Fruit fly (Drosophila melanogaster): Measurements from ENCODE around the gene CG18599.
A peak's percentile ranks its signal among the peaks of the same experiment; 100 is the strongest.

The CG18599 gene

DNA sequence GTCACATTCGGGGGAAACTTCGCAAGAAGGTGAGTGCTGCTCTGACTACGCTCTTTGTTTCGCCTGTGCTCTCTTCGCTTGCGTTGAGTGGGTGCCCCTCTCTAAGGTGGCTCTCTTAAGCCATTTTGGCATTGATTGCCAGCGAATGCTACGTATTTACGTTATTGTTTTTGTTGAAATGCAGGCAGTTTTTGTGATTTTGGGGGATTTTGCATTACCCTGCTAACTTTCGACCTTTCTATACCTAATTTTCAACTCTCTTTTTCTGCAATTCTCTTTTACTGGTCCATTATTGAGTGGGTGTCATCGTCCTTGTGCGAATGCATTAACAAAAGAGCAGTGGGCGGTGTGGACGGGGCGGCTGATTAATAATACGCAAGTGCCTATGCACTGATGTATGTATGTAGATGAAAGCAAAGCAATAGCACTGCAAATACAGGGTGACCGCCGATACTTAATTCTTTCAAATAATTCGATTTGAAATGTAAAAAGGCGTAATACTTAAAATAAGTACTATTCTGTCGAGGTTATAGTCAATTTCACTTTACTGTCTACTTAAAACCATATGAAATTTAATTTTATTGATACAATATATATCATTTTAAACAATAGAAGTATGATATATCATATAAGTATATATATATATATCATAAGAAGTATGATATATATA is 7.7 kb downstream of the CG18599 start:
- TF ChIP-seq tai (GFP tag; optimal IDR thresholded peaks at IDR 0.05) = no peak
- TF ChIP-seq foxo (GFP tag; optimal IDR thresholded peaks at IDR 0.05) = peak in 1 of 2 experiments; percentile 42
- no peak for TF ChIP-seq Hr78 (GFP tag; optimal IDR thresholded peaks at IDR 0.05)
- no peak for TF ChIP-seq usp (GFP tag; optimal IDR thresholded peaks at IDR 0.05)
- peak; percentile 92 for TF ChIP-seq Dif (GFP tag; optimal IDR thresholded peaks at IDR 0.05; ENCODE audit: partially characterized antibody)
- TF ChIP-seq sv (GFP tag; optimal IDR thresholded peaks at IDR 0.05) = no peak
- no peak for TF ChIP-seq jim (GFP tag; optimal IDR thresholded peaks at IDR 0.05)
- no peak for TF ChIP-seq fru (GFP tag; optimal IDR thresholded peaks at IDR 0.05)
- no peak for TF ChIP-seq GATAd (GFP tag; optimal IDR thresholded peaks at IDR 0.05)
- TF ChIP-seq dl (GFP tag; optimal IDR thresholded peaks at IDR 0.05; ENCODE audit: insufficient read depth in 1 of 2, partially characterized antibody in 2 of 2) = peak; percentile 79 to 92
- TF ChIP-seq Rel (GFP tag; optimal IDR thresholded peaks at IDR 0.05) = peak; percentile 35
- peak; percentile 96 for TF ChIP-seq Rel (tag; optimal IDR thresholded peaks at IDR 0.05)
- TF ChIP-seq rgr (GFP tag; optimal IDR thresholded peaks at IDR 0.05) = peak; percentile 10
- TF ChIP-seq brk (GFP tag; optimal IDR thresholded peaks at IDR 0.05) = no peak
- no peak for TF ChIP-seq Abd-B (GFP tag; optimal IDR thresholded peaks at IDR 0.05)
- TF ChIP-seq dsf (GFP tag; optimal IDR thresholded peaks at IDR 0.05; ENCODE audit: borderline replicate concordance) = no peak
- TF ChIP-seq pan (optimal IDR thresholded peaks at IDR 0.05) = no peak
- TF ChIP-seq dmrt93B (GFP tag; optimal IDR thresholded peaks at IDR 0.05) = no peak
- TF ChIP-seq ey (GFP tag; optimal IDR thresholded peaks at IDR 0.05) = no peak
- TF ChIP-seq sage (GFP tag; optimal IDR thresholded peaks at IDR 0.05) = peak; percentile 30
- TF ChIP-seq br (GFP tag; optimal IDR thresholded peaks at IDR 0.05) = no peak
- no peak for TF ChIP-seq h (GFP tag; optimal IDR thresholded peaks at IDR 0.05)
- no peak for TF ChIP-seq N (GFP tag; optimal IDR thresholded peaks at IDR 0.05)
- no peak for TF ChIP-seq Hr83 (GFP tag; optimal IDR thresholded peaks at IDR 0.05; ENCODE audit: poor library complexity, severe bottlenecking)
- peak; percentile 19 for TF ChIP-seq HLH106 (tag; optimal IDR thresholded peaks at IDR 0.05)
- no peak for TF ChIP-seq Jra (GFP tag; optimal IDR thresholded peaks at IDR 0.05)
- TF ChIP-seq OdsH (GFP tag; optimal IDR thresholded peaks at IDR 0.05) = no peak
- no peak for TF ChIP-seq Myc (optimal IDR thresholded peaks at IDR 0.05)
- no peak for TF ChIP-seq CG9705 (GFP tag; optimal IDR thresholded peaks at IDR 0.05)
- TF ChIP-seq Vsx2 (GFP tag; optimal IDR thresholded peaks at IDR 0.05; ENCODE audit: partially characterized antibody) = no peak
- TF ChIP-seq Sp1 (GFP tag; optimal IDR thresholded peaks at IDR 0.05) = no peak
- TF ChIP-seq Hnf4 (GFP tag; optimal IDR thresholded peaks at IDR 0.05) = no peak
- TF ChIP-seq psq (GFP tag; optimal IDR thresholded peaks at IDR 0.05) = peak; percentile 38
- no peak for TF ChIP-seq Dfd (GFP tag; optimal IDR thresholded peaks at IDR 0.05)
- TF ChIP-seq CrebA (GFP tag; optimal IDR thresholded peaks at IDR 0.05; ENCODE audit: borderline replicate concordance) = no peak
- TF ChIP-seq CG32264 (GFP tag; optimal IDR thresholded peaks at IDR 0.05) = no peak
- TF ChIP-seq woc (GFP tag; optimal IDR thresholded peaks at IDR 0.05) = no peak
- no peak for TF ChIP-seq lola (GFP tag; optimal IDR thresholded peaks at IDR 0.05)
- no peak for TF ChIP-seq Mio (GFP tag; optimal IDR thresholded peaks at IDR 0.05)

DNA sequence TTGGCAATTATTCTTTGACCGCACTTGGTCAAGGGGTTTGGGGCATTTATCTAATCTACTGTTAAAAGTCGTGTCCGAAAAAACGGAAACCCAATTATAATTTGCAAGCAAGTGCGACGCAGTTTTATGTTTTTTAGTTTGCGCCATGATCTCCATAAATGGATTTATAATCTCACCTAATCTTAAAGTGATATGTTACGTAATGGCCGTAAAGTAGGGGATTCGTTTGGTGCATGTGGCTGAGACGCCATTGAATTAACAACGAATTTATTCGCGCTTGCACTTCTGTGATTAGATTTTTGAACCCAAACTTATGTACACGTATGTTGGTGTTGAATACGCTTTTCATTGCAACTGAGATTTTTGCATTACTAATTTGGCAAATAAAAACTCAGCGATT is 9.1 kb downstream of the CG18599 start:
- TF ChIP-seq OdsH (GFP tag; optimal IDR thresholded peaks at IDR 0.05) = no peak
- TF ChIP-seq Dif (GFP tag; optimal IDR thresholded peaks at IDR 0.05; ENCODE audit: partially characterized antibody) = no peak
- TF ChIP-seq ey (GFP tag; optimal IDR thresholded peaks at IDR 0.05) = no peak

DNA sequence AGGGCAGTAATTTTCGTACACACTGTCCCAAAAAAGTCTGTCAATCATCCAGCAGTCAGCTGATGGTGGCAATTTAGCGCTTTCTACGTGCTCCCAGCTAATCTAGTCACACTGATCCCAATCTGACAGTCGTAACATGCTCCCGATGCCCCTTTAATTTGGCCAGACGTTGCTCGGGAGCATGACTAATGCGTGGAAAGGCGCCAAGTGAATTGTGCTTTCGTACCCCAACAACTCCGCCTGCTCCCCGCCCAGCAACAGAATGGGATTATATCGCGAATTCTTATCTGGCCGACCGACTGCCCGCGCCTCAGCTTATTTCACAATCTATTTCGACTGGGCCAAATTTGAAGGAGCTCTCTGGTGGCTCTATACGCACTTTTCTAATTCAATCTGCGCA is 9.8 kb downstream of the CG18599 start:
- TF ChIP-seq sage (GFP tag; optimal IDR thresholded peaks at IDR 0.05) = no peak
- TF ChIP-seq psq (GFP tag; optimal IDR thresholded peaks at IDR 0.05) = no peak
- TF ChIP-seq OdsH (GFP tag; optimal IDR thresholded peaks at IDR 0.05) = no peak
- TF ChIP-seq h (GFP tag; optimal IDR thresholded peaks at IDR 0.05) = peak; percentile 79
- TF ChIP-seq Mio (GFP tag; optimal IDR thresholded peaks at IDR 0.05) = no peak
- no peak for TF ChIP-seq Rel (GFP tag; optimal IDR thresholded peaks at IDR 0.05)
- peak; percentile 61 for TF ChIP-seq Rel (tag; optimal IDR thresholded peaks at IDR 0.05)
- no peak for TF ChIP-seq pan (optimal IDR thresholded peaks at IDR 0.05)

Data from whole organism, wandering third instar larva.